Worm (Caenorhabditis elegans) whole organism, late embryonic: ENCODE data around the gene F54C9.14.

ENCODE experiments used
- F13H6.1 ChIP-seq: sonication (generic microtip); optimal IDR thresholded peaks from 2 replicates; lab custom pipeline; 2016; ENCODE audit warnings: missing genetic modification characterization, missing compliant biosample characterization
- T23F11.4 ChIP-seq: fragments of 200-800 bp; sonication (Bioruptor generic); optimal IDR thresholded peaks from 2 replicates; lab custom pipeline; 2018; ENCODE audit warnings: mild to moderate bottlenecking, missing genetic modification characterization, missing compliant biosample characterization
- ahr-1 ChIP-seq: sonication (generic microtip); optimal IDR thresholded peaks from 2 replicates; lab custom pipeline; 2016; ENCODE audit warnings: missing genetic modification characterization, missing compliant biosample characterization
- ama-1 ChIP-seq: fragments of 150-350 bp; optimal IDR thresholded peaks from 2 replicates; lab custom pipeline; 2014
- ceh-18 ChIP-seq: sonication (generic microtip); optimal IDR thresholded peaks from 2 replicates; lab custom pipeline; 2016; ENCODE audit warnings: missing genetic modification characterization, missing compliant biosample characterization
- ceh-24 ChIP-seq: sonication (generic microtip); optimal IDR thresholded peaks from 2 replicates; lab custom pipeline; 2016; ENCODE audit warnings: mild to moderate bottlenecking, missing genetic modification characterization, missing compliant biosample characterization
- ceh-30 ChIP-seq: fragments of 150-350 bp; optimal IDR thresholded peaks from 2 replicates; lab custom pipeline; 2014; ENCODE audit warnings: missing biosample characterization, missing genetic modification characterization
- ceh-31 ChIP-seq: sonication (generic microtip); optimal IDR thresholded peaks from 2 replicates; lab custom pipeline; 2016; ENCODE audit warnings: missing genetic modification characterization, missing compliant biosample characterization
- ceh-34 ChIP-seq: sonication (generic microtip); optimal IDR thresholded peaks from 2 replicates; lab custom pipeline; 2016; ENCODE audit warnings: mild to moderate bottlenecking, missing genetic modification characterization, missing compliant biosample characterization
- ceh-45 ChIP-seq: fragments of 200-800 bp; sonication (Bioruptor generic); IDR thresholded peaks from 2 replicates; pipeline ENCODE4 v1.3.6; 2022; ENCODE audit warnings: missing genetic modification reagents, missing genetic modification characterization, missing compliant biosample characterization
- che-1 ChIP-seq: sonication (generic microtip); optimal IDR thresholded peaks from 2 replicates; lab custom pipeline; 2016; ENCODE audit warnings: mild to moderate bottlenecking, missing genetic modification characterization, missing compliant biosample characterization
- eyg-1 ChIP-seq: sonication (generic microtip); optimal IDR thresholded peaks from 2 replicates; lab custom pipeline; 2016; ENCODE audit warnings: missing genotype, missing genetic modification characterization, missing compliant biosample characterization
- fkh-10 ChIP-seq: fragments of 150-350 bp; optimal IDR thresholded peaks from 2 replicates; lab custom pipeline; 2014; ENCODE audit warnings: missing biosample characterization, missing genetic modification reagents, missing genetic modification characterization
- gmeb-2 ChIP-seq: sonication (generic microtip); optimal IDR thresholded peaks from 2 replicates; lab custom pipeline; 2016; ENCODE audit warnings: missing genetic modification characterization, inconsistent platforms, missing compliant biosample characterization
- hlh-13 ChIP-seq: fragments of 200-800 bp; sonication (Bioruptor generic); optimal IDR thresholded peaks from 2 replicates; lab custom pipeline; 2018; ENCODE audit warnings: mild to moderate bottlenecking, missing genetic modification characterization, missing compliant biosample characterization
- hlh-15 ChIP-seq: sonication (generic microtip); optimal IDR thresholded peaks from 2 replicates; lab custom pipeline; 2016; ENCODE audit warnings: missing genetic modification characterization, missing compliant biosample characterization
- hlh-6 ChIP-seq: sonication (generic microtip); optimal IDR thresholded peaks from 2 replicates; lab custom pipeline; 2016; ENCODE audit warnings: missing genotype, missing genetic modification characterization, missing compliant biosample characterization
- hlh-8 ChIP-seq: sonication (generic microtip); optimal IDR thresholded peaks from 2 replicates; lab custom pipeline; 2016; ENCODE audit warnings: missing genotype, missing genetic modification characterization, missing compliant biosample characterization
- lim-6 ChIP-seq: sonication (generic microtip); optimal IDR thresholded peaks from 2 replicates; lab custom pipeline; 2016; ENCODE audit warnings: missing genetic modification characterization, missing compliant biosample characterization
- lin-11 ChIP-seq: fragments of 200-800 bp; sonication (Bioruptor generic); optimal IDR thresholded peaks from 2 replicates; lab custom pipeline; 2018; ENCODE audit warnings: mild to moderate bottlenecking, missing genetic modification characterization, missing compliant biosample characterization
- nfya-1 ChIP-seq: sonication (generic microtip); optimal IDR thresholded peaks from 2 replicates; lab custom pipeline; 2017; ENCODE audit warnings: missing genetic modification characterization, mild to moderate bottlenecking, missing compliant biosample characterization, antibody characterized with exemption, moderate library complexity
- pag-3 ChIP-seq: sonication (generic microtip); optimal IDR thresholded peaks from 2 replicates; lab custom pipeline; 2016; ENCODE audit warnings: missing compliant biosample characterization, missing genetic modification characterization, borderline replicate concordance
- pat-9 ChIP-seq: fragments of 200-800 bp; sonication (Bioruptor generic); optimal IDR thresholded peaks from 2 replicates; lab custom pipeline; 2018; ENCODE audit warnings: mild to moderate bottlenecking, missing genetic modification characterization, moderate library complexity, missing compliant biosample characterization
- sdc-2 ChIP-seq: sonication (generic microtip); optimal IDR thresholded peaks from 2 replicates; lab custom pipeline; 2016; ENCODE audit warnings: missing genotype, missing genetic modification characterization, missing compliant biosample characterization
- sox-4 ChIP-seq: sonication (generic microtip); optimal IDR thresholded peaks from 2 replicates; lab custom pipeline; 2017; ENCODE audit warnings: mild to moderate bottlenecking, missing genetic modification characterization, inconsistent platforms, missing compliant biosample characterization
- syd-9 ChIP-seq: sonication (generic microtip); optimal IDR thresholded peaks from 2 replicates; lab custom pipeline; 2016; ENCODE audit warnings: mild to moderate bottlenecking, missing genetic modification characterization, moderate library complexity, missing compliant biosample characterization
- ttx-3 ChIP-seq: sonication (generic microtip); optimal IDR thresholded peaks from 2 replicates; lab custom pipeline; 2016; ENCODE audit warnings: missing genetic modification reagents, missing genetic modification characterization, missing compliant biosample characterization
- unc-3 ChIP-seq, 2 experiments: fragments of 200-800 bp in 1 of 2; sonication (Bioruptor generic) in 1 of 2; sonication (generic microtip) in 1 of 2; conservative IDR thresholded peaks in 1 of 2; optimal IDR thresholded peaks in 1 of 2; 2 replicates each; pipeline versions ENCODE4 v1.3.6 to Lab custom; 2016 to 2022; ENCODE audit warnings: missing compliant biosample characterization in 2 of 2, missing genetic modification characterization in 2 of 2, missing genetic modification reagents in 1 of 2
- unc-42 ChIP-seq: sonication (generic microtip); optimal IDR thresholded peaks from 2 replicates; lab custom pipeline; 2016; ENCODE audit warnings: missing genotype, missing genetic modification characterization, missing compliant biosample characterization
- zip-5 ChIP-seq: sonication (generic microtip); optimal IDR thresholded peaks from 2 replicates; lab custom pipeline; 2016; ENCODE audit warnings: missing genetic modification characterization, missing compliant biosample characterization

Gene F54C9.14

ce11 chrII:8602337-8602944 lies 40.3 kb downstream of the F54C9.14 start, which contains the start of the genes cpf-1 and rpl-26:
Gene cpf-1 (minus strand): TSS chrII:8602440.
Gene rpl-26 (plus strand): TSS chrII:8602785.
- TF ChIP-seq F13H6.1 (tag; lab: Kevin White, UChicago): no peak
- peak; percentile 36 for TF ChIP-seq nfya-1
- peak; percentile 40 for TF ChIP-seq unc-42 (tag; lab: Kevin White, UChicago)
- TF ChIP-seq pag-3 (tag; lab: Kevin White, UChicago): no peak
- no peak for TF ChIP-seq hlh-13 (GFP tag; lab: Kevin White, UChicago)
- TF ChIP-seq ceh-31: peak; percentile 9

- TF ChIP-seq unc-42 (tag; lab: Kevin White, UChicago): peak; percentile 48
- TF ChIP-seq ceh-34 (tag; lab: Kevin White, UChicago): no peak
- TF ChIP-seq sox-4 (tag; lab: Kevin White, UChicago): no peak
- TF ChIP-seq nfya-1: peak; percentile 31
- peak; percentile 65 for TF ChIP-seq ama-1
- TF ChIP-seq fkh-10 (GFP tag; lab: Kevin White, UChicago): no peak
Observed at ce11 chrII:8603567-8604359, 41.7 kb downstream of the F54C9.14 start, which contains the start of gene suf-1. Gene suf-1 (plus strand): TSS chrII:8603846.

- TF ChIP-seq unc-42 (tag; lab: Kevin White, UChicago) (no peak), hlh-8 (tag; lab: Kevin White, UChicago) (no peak), ceh-30 (tag; lab: Kevin White, UChicago) (no peak), lin-11 (tag; lab: Kevin White, UChicago) (no peak), unc-3 (GFP tag; conservative IDR thresholded peaks at IDR 0.05; lab: Robert Waterston, UW) (no peak), unc-3 (tag; optimal IDR thresholded peaks at IDR 0.05; lab: Kevin White, UChicago) (no peak), eyg-1 (tag; lab: Kevin White, UChicago) (no peak), zip-5 (tag; lab: Kevin White, UChicago) (no peak), nfya-1 (no peak), hlh-6 (tag; lab: Kevin White, UChicago) (no peak), ceh-31 (no peak), ama-1 (no peak), pat-9 (tag; lab: Kevin White, UChicago) (no peak), ceh-45 (GFP tag; lab: Robert Waterston, UW) (no peak), sox-4 (tag; lab: Kevin White, UChicago) (no peak), ceh-34 (tag; lab: Kevin White, UChicago) (no peak), syd-9 (tag; lab: Kevin White, UChicago) (no peak)
- TF ChIP-seq, all 69 proteins: peak for 0
Observed at ce11 chrII:8606549-8606948, 44.4 kb downstream of the F54C9.14 start, which contains the start of gene F28C6.8. Gene F28C6.8 (plus strand): TSS chrII:8606849.

ce11 chrII:8607662-8608061 lies 45.6 kb downstream of the F54C9.14 start, which contains the start of gene F28C6.10:
Gene F28C6.10 (plus strand): TSS chrII:8607962.
- TF ChIP-seq fkh-10 (GFP tag; lab: Kevin White, UChicago) (no peak), T23F11.4 (GFP tag; lab: Kevin White, UChicago) (no peak), ceh-31 (no peak), hlh-15 (tag; lab: Kevin White, UChicago) (no peak), ttx-3 (tag; lab: Kevin White, UChicago) (no peak), hlh-8 (tag; lab: Kevin White, UChicago) (no peak), ahr-1 (tag; lab: Kevin White, UChicago) (no peak), nfya-1 (no peak), che-1 (no peak), gmeb-2 (tag; lab: Kevin White, UChicago) (no peak), ceh-18 (tag; lab: Kevin White, UChicago) (no peak), sdc-2 (no peak), lim-6 (tag; lab: Kevin White, UChicago) (no peak), ceh-24 (tag; lab: Kevin White, UChicago) (no peak)
